Worm (Caenorhabditis elegans) whole organism, L3 larva: ENCODE results near the gene sma-4.

ENCODE experiments used
- R02D3.7 ChIP-seq: fragments of 150-350 bp; optimal IDR thresholded peaks from 2 replicates; lab custom pipeline; 2014; ENCODE audit warnings: missing biosample characterization, missing genetic modification characterization
- ZK546.5 ChIP-seq: sonication (generic microtip); optimal IDR thresholded peaks from 2 replicates; lab custom pipeline; 2017; ENCODE audit warnings: missing biosample characterization, missing genetic modification characterization
- aly-2 ChIP-seq: fragments of 150-350 bp; optimal IDR thresholded peaks from 2 replicates; lab custom pipeline; 2014; ENCODE audit warnings: missing biosample characterization, missing genetic modification characterization
- ama-1 ChIP-seq: fragments of 150-350 bp; optimal IDR thresholded peaks from 2 replicates; lab custom pipeline; 2018
- ceh-16 ChIP-seq: sonication (generic microtip); optimal IDR thresholded peaks from 2 replicates; lab custom pipeline; 2017; ENCODE audit warnings: missing biosample characterization, missing genetic modification characterization
- ceh-28 ChIP-seq: fragments of 150-350 bp; optimal IDR thresholded peaks from 2 replicates; lab custom pipeline; 2014; ENCODE audit warnings: missing biosample characterization, missing genetic modification reagents, missing genetic modification characterization
- ceh-82 ChIP-seq: fragments of 150-350 bp; optimal IDR thresholded peaks from 2 replicates; lab custom pipeline; 2014; ENCODE audit warnings: missing biosample characterization, missing genetic modification characterization
- ceh-9 ChIP-seq: sonication (generic microtip); optimal IDR thresholded peaks from 2 replicates; lab custom pipeline; 2018; ENCODE audit warnings: missing biosample characterization, missing genetic modification characterization
- daf-12 ChIP-seq: fragments of 150-350 bp; optimal IDR thresholded peaks from 2 replicates; lab custom pipeline; 2014; ENCODE audit warnings: missing biosample characterization, missing genetic modification reagents, missing genetic modification characterization
- egl-27 ChIP-seq: sonication (generic microtip); optimal IDR thresholded peaks from 4 replicates; lab custom pipeline; 2017; ENCODE audit warnings: missing biosample characterization, missing genetic modification reagents, missing genetic modification characterization
- egl-5 ChIP-seq: fragments of 150-350 bp; optimal IDR thresholded peaks from 2 replicates; lab custom pipeline; 2017; ENCODE audit warnings: missing biosample characterization, missing genetic modification reagents, missing genetic modification characterization, inconsistent platforms
- elt-1 ChIP-seq: fragments of 150-350 bp; optimal IDR thresholded peaks from 2 replicates; lab custom pipeline; 2014; ENCODE audit warnings: missing biosample characterization, missing genetic modification characterization
- elt-2 ChIP-seq: sonication (generic microtip); optimal IDR thresholded peaks from 2 replicates; lab custom pipeline; 2016; ENCODE audit warnings: missing genetic modification reagents, mild to moderate bottlenecking, missing genetic modification characterization, missing compliant biosample characterization
- elt-3 ChIP-seq, 3 experiments: fragments of 150-350 bp in 1 of 3; sonication (generic microtip) in 2 of 3; optimal IDR thresholded peaks; 2 replicates in 2 of 3; 4 replicates in 1 of 3; lab custom pipeline; 2014 to 2017; ENCODE audit warnings: missing biosample characterization in 3 of 3, missing genetic modification characterization in 3 of 3
- eor-1 ChIP-seq, 2 experiments: fragments of 150-350 bp; optimal IDR thresholded peaks; 2 replicates each; lab custom pipeline; 2014 to 2018; ENCODE audit warnings: missing biosample characterization in 2 of 2, missing genetic modification characterization in 2 of 2
- fkh-10 ChIP-seq: sonication (generic microtip); optimal IDR thresholded peaks from 2 replicates; lab custom pipeline; 2017; ENCODE audit warnings: missing biosample characterization, missing genetic modification reagents, missing genetic modification characterization
- fkh-2 ChIP-seq: fragments of 150-350 bp; optimal IDR thresholded peaks from 2 replicates; lab custom pipeline; 2014; ENCODE audit warnings: missing biosample characterization, missing genetic modification reagents, missing genetic modification characterization
- fos-1 ChIP-seq: fragments of 150-350 bp; optimal IDR thresholded peaks from 2 replicates; lab custom pipeline; 2014; ENCODE audit warnings: missing biosample characterization, missing genetic modification characterization
- hmg-11 ChIP-seq: sonication (generic microtip); optimal IDR thresholded peaks from 2 replicates; lab custom pipeline; 2016; ENCODE audit warnings: missing genetic modification characterization, missing compliant biosample characterization
- jun-1 ChIP-seq: fragments of 150-350 bp; optimal IDR thresholded peaks from 2 replicates; lab custom pipeline; 2014; ENCODE audit warnings: missing biosample characterization, missing genetic modification reagents, missing genetic modification characterization
- lin-15B ChIP-seq: fragments of 150-350 bp; optimal IDR thresholded peaks from 2 replicates; lab custom pipeline; 2014; ENCODE audit warnings: missing biosample characterization, missing genetic modification characterization
- lin-39 ChIP-seq: fragments of 150-350 bp; optimal IDR thresholded peaks from 2 replicates; lab custom pipeline; 2018; ENCODE audit warnings: missing biosample characterization, missing genetic modification reagents, missing genetic modification characterization
- lsy-12 ChIP-seq: sonication (generic microtip); optimal IDR thresholded peaks from 2 replicates; lab custom pipeline; 2016; ENCODE audit warnings: mild to moderate bottlenecking, missing genetic modification characterization, missing compliant biosample characterization
- mdl-1 ChIP-seq: fragments of 150-350 bp; optimal IDR thresholded peaks from 2 replicates; lab custom pipeline; 2014; ENCODE audit warnings: missing biosample characterization, missing genetic modification characterization
- mml-1 ChIP-seq: fragments of 150-350 bp; sonication (generic microtip); optimal IDR thresholded peaks from 3 replicates; lab custom pipeline; 2014; ENCODE audit warnings: missing biosample characterization, missing genetic modification characterization
- nfya-1 ChIP-seq: sonication (generic microtip); optimal IDR thresholded peaks from 2 replicates; lab custom pipeline; 2017; ENCODE audit warnings: missing genetic modification characterization, mild to moderate bottlenecking, missing compliant biosample characterization, antibody characterized with exemption, moderate library complexity; ENCODE audit not compliant: insufficient read depth
- nhr-11 ChIP-seq: fragments of 150-350 bp; optimal IDR thresholded peaks from 2 replicates; lab custom pipeline; 2014; ENCODE audit warnings: missing biosample characterization, missing genetic modification characterization
- nhr-12 ChIP-seq: fragments of 150-350 bp; optimal IDR thresholded peaks from 2 replicates; lab custom pipeline; 2014; ENCODE audit warnings: missing biosample characterization, missing genetic modification characterization
- nhr-23 ChIP-seq: fragments of 150-350 bp; optimal IDR thresholded peaks from 2 replicates; lab custom pipeline; 2014; ENCODE audit warnings: missing biosample characterization, missing genetic modification reagents, missing genetic modification characterization
- nhr-237 ChIP-seq: fragments of 150-350 bp; optimal IDR thresholded peaks from 2 replicates; lab custom pipeline; 2014; ENCODE audit warnings: missing biosample characterization, missing genetic modification characterization
- nhr-25 ChIP-seq: sonication (generic microtip); optimal IDR thresholded peaks from 2 replicates; lab custom pipeline; 2017; ENCODE audit warnings: missing biosample characterization, missing genetic modification characterization
- nhr-28 ChIP-seq: fragments of 150-350 bp; optimal IDR thresholded peaks from 2 replicates; lab custom pipeline; 2014; ENCODE audit warnings: missing biosample characterization, missing genetic modification characterization
- nhr-43 ChIP-seq: sonication (generic microtip); optimal IDR thresholded peaks from 2 replicates; lab custom pipeline; 2016; ENCODE audit warnings: mild to moderate bottlenecking, missing genetic modification characterization, missing compliant biosample characterization; ENCODE audit not compliant: poor library complexity, severe bottlenecking
- nhr-67 ChIP-seq: fragments of 150-350 bp; optimal IDR thresholded peaks from 2 replicates; lab custom pipeline; 2014; ENCODE audit warnings: missing biosample characterization, missing genetic modification characterization
- nhr-76 ChIP-seq: fragments of 150-350 bp; sonication (generic microtip); optimal IDR thresholded peaks from 5 replicates; lab custom pipeline; 2014; ENCODE audit warnings: missing biosample characterization, missing genetic modification characterization
- nhr-77 ChIP-seq: fragments of 150-350 bp; optimal IDR thresholded peaks from 2 replicates; lab custom pipeline; 2014; ENCODE audit warnings: missing biosample characterization, missing genetic modification characterization
- pha-4 ChIP-seq: fragments of 150-350 bp; optimal IDR thresholded peaks from 2 replicates; lab custom pipeline; 2014; ENCODE audit warnings: missing biosample characterization, missing genetic modification reagents, missing genetic modification characterization
- pqm-1 ChIP-seq: fragments of 150-350 bp; optimal IDR thresholded peaks from 2 replicates; lab custom pipeline; 2017; ENCODE audit warnings: missing biosample characterization, missing genetic modification characterization, inconsistent platforms
- sea-2 ChIP-seq: fragments of 150-350 bp; sonication (generic microtip); optimal IDR thresholded peaks from 4 replicates; lab custom pipeline; 2014; ENCODE audit warnings: missing biosample characterization, missing genetic modification reagents, missing genetic modification characterization
- skn-1 ChIP-seq: fragments of 150-350 bp; optimal IDR thresholded peaks from 2 replicates; lab custom pipeline; 2014; ENCODE audit warnings: missing biosample characterization, missing genetic modification characterization
- snpc-4 ChIP-seq: fragments of 150-350 bp; optimal IDR thresholded peaks from 2 replicates; lab custom pipeline; 2014; ENCODE audit warnings: missing biosample characterization, missing genetic modification characterization
- tbx-2 ChIP-seq: sonication (generic microtip); optimal IDR thresholded peaks from 2 replicates; lab custom pipeline; 2016; ENCODE audit warnings: mild to moderate bottlenecking, missing genetic modification characterization, missing compliant biosample characterization
- unc-39 ChIP-seq: sonication (generic microtip); optimal IDR thresholded peaks from 4 replicates; lab custom pipeline; 2017; ENCODE audit warnings: missing biosample characterization, missing genetic modification characterization
- unc-62 ChIP-seq: fragments of 150-350 bp; sonication (generic microtip); optimal IDR thresholded peaks from 4 replicates; lab custom pipeline; 2014; ENCODE audit warnings: missing biosample characterization, missing genetic modification reagents, missing genetic modification characterization
- zag-1 ChIP-seq: fragments of 150-350 bp; optimal IDR thresholded peaks from 2 replicates; lab custom pipeline; 2014; ENCODE audit warnings: missing biosample characterization, missing genetic modification characterization
- ztf-11 ChIP-seq: fragments of 150-350 bp; optimal IDR thresholded peaks from 2 replicates; lab custom pipeline; 2014; ENCODE audit warnings: missing biosample characterization, missing genetic modification characterization
- ztf-4 ChIP-seq: fragments of 150-350 bp; optimal IDR thresholded peaks from 2 replicates; lab custom pipeline; 2014; ENCODE audit warnings: missing biosample characterization, missing genetic modification characterization

The sma-4 gene

ce11 chrIII:5846412-5846811 is 30.4 kb downstream of the sma-4 start:
- TF ChIP-seq ceh-9 (tag; lab: Kevin White, UChicago) (no peak), egl-5 (tag; lab: Kevin White, UChicago) (no peak), nhr-77 (no peak), fkh-10 (GFP tag; lab: Kevin White, UChicago) (peak; percentile 74), nhr-76 (tag; lab: Kevin White, UChicago) (no peak), nfya-1 (peak; percentile 46)
- TF ChIP-seq, all 47 proteins: peak for 2

- peak; percentile 38 for TF ChIP-seq elt-2
- peak; percentile 0 for TF ChIP-seq lin-15B
- TF ChIP-seq egl-27 (tag; lab: Kevin White, UChicago): no peak
- TF ChIP-seq lsy-12: no peak
- no peak for TF ChIP-seq nhr-28
- TF ChIP-seq tbx-2 (tag; lab: Kevin White, UChicago): peak; percentile 26
- no peak for TF ChIP-seq nhr-23 (tag; lab: Kevin White, UChicago)
- TF ChIP-seq ceh-9 (tag; lab: Kevin White, UChicago): no peak
- TF ChIP-seq nhr-43 (tag; lab: Kevin White, UChicago): peak; percentile 30
- peak; percentile 35 for TF ChIP-seq nfya-1
- peak; percentile 45 for TF ChIP-seq pha-4
- TF ChIP-seq ama-1: peak; percentile 79
These were observed 37.2 kb downstream of the sma-4 start, which contains the start of gene ddx-23 for ce11 chrIII:5853240-5853639. TSS of gene ddx-23 (minus strand) at chrIII:5853269.

ce11 chrIII:5855637-5856179 is 39.7 kb downstream of the sma-4 start, which contains the start of the genes cct-6 and alh-9:
TSS of gene cct-6 (minus strand) at chrIII:5855687.
TSS of gene alh-9 (plus strand) at chrIII:5856018.
- TF ChIP-seq lin-39 (tag; lab: Kevin White, UChicago) (peak; percentile 88), pqm-1 (peak; percentile 48), ceh-82 (tag; lab: Kevin White, UChicago) (no peak), elt-3 (tag; optimal IDR thresholded peaks at IDR 0.05; lab: Kevin White, UChicago) (no peak), pha-4 (peak; percentile 99), nhr-28 (no peak), nhr-76 (tag; lab: Kevin White, UChicago) (no peak), unc-39 (tag; lab: Kevin White, UChicago) (no peak), mml-1 (tag; lab: Kevin White, UChicago) (no peak), nfya-1 (peak; percentile 89), ceh-28 (no peak), nhr-11 (tag; lab: Kevin White, UChicago) (no peak), nhr-43 (tag; lab: Kevin White, UChicago) (peak; percentile 6), elt-1 (tag; lab: Kevin White, UChicago) (peak; percentile 10), R02D3.7 (tag; lab: Kevin White, UChicago) (peak; percentile 94), ceh-16 (tag; lab: Kevin White, UChicago) (no peak), fkh-10 (GFP tag; lab: Kevin White, UChicago) (peak; percentile 10), lsy-12 (no peak), hmg-11 (tag; lab: Kevin White, UChicago) (peak; percentile 33), ceh-9 (tag; lab: Kevin White, UChicago) (no peak), jun-1 (tag; lab: Kevin White, UChicago) (peak; percentile 24), nhr-25 (tag; lab: Kevin White, UChicago) (peak; percentile 71), egl-5 (tag; lab: Kevin White, UChicago) (peak; percentile 97), eor-1 (tag; optimal IDR thresholded peaks at IDR 0.05; lab: Kevin White, UChicago) (no peak), lin-15B (peak; percentile 87), ZK546.5 (tag; lab: Kevin White, UChicago) (no peak), daf-12 (tag; lab: Kevin White, UChicago) (no peak), fos-1 (tag; lab: Kevin White, UChicago) (no peak), nhr-23 (tag; lab: Kevin White, UChicago) (peak; percentile 79), nhr-12 (no peak), elt-2 (peak; percentile 42), snpc-4 (tag; lab: Kevin White, UChicago) (peak; percentile 70), egl-27 (tag; lab: Kevin White, UChicago) (peak; percentile 7), tbx-2 (tag; lab: Kevin White, UChicago) (no peak), zag-1 (tag; lab: Kevin White, UChicago) (no peak), ama-1 (peak; percentile 82), ztf-11 (no peak), fkh-2 (tag; lab: Kevin White, UChicago) (no peak), unc-62 (GFP tag; lab: Kevin White, UChicago) (no peak), nhr-77 (no peak), ztf-4 (tag; lab: Kevin White, UChicago) (no peak), skn-1 (no peak), aly-2 (tag; lab: Kevin White, UChicago) (no peak), sea-2 (no peak), nhr-67 (no peak), nhr-237 (tag; lab: Kevin White, UChicago) (no peak), mdl-1 (tag; lab: Kevin White, UChicago) (no peak)
